Worm (Caenorhabditis elegans) whole organism, L2 larva: Measurements from ENCODE around the gene ccch-5.

Source experiments
- C34F6.9 ChIP-seq: fragments of 150-350 bp; optimal IDR thresholded peaks from 2 replicates; lab custom pipeline; 2014; ENCODE audit warnings: missing biosample characterization, missing genetic modification characterization
- F13H6.1 ChIP-seq: sonication (generic microtip); optimal IDR thresholded peaks from 2 replicates; lab custom pipeline; 2016; ENCODE audit warnings: missing genetic modification characterization, missing compliant biosample characterization
- R02D3.7 ChIP-seq: fragments of 150-350 bp; optimal IDR thresholded peaks from 2 replicates; lab custom pipeline; 2014; ENCODE audit warnings: missing biosample characterization, missing genetic modification characterization
- Y55F3AM.14 ChIP-seq: fragments of 200-800 bp; sonication (Bioruptor generic); optimal IDR thresholded peaks from 2 replicates; lab custom pipeline; 2018; ENCODE audit warnings: mild to moderate bottlenecking, missing genetic modification characterization, missing compliant biosample characterization
- ZK546.5 ChIP-seq: sonication (generic microtip); optimal IDR thresholded peaks from 2 replicates; lab custom pipeline; 2017; ENCODE audit warnings: missing biosample characterization, missing genetic modification characterization
- alr-1 ChIP-seq: fragments of 150-350 bp; optimal IDR thresholded peaks from 2 replicates; lab custom pipeline; 2014; ENCODE audit warnings: missing biosample characterization, missing genetic modification characterization
- aly-2 ChIP-seq: fragments of 150-350 bp; optimal IDR thresholded peaks from 2 replicates; lab custom pipeline; 2014; ENCODE audit warnings: missing biosample characterization, missing genetic modification characterization
- blmp-1 ChIP-seq: sonication (generic microtip); optimal IDR thresholded peaks from 2 replicates; lab custom pipeline; 2017; ENCODE audit warnings: missing genetic modification characterization, mild to moderate bottlenecking, missing compliant biosample characterization, antibody characterized with exemption, moderate library complexity; ENCODE audit not compliant: insufficient read depth
- ceh-82 ChIP-seq: fragments of 150-350 bp; optimal IDR thresholded peaks from 2 replicates; lab custom pipeline; 2014; ENCODE audit warnings: missing biosample characterization, missing genetic modification characterization
- crh-2 ChIP-seq: sonication (generic microtip); optimal IDR thresholded peaks from 2 replicates; lab custom pipeline; 2017; ENCODE audit warnings: missing biosample characterization, missing genetic modification characterization
- dmd-4 ChIP-seq: sonication (generic microtip); optimal IDR thresholded peaks from 2 replicates; lab custom pipeline; 2017; ENCODE audit warnings: missing biosample characterization, missing genetic modification characterization
- egl-27 ChIP-seq: sonication (generic microtip); optimal IDR thresholded peaks from 3 replicates; lab custom pipeline; 2017; ENCODE audit warnings: missing biosample characterization, missing genetic modification reagents, missing genetic modification characterization
- elt-3 ChIP-seq: sonication (generic microtip); optimal IDR thresholded peaks from 2 replicates; lab custom pipeline; 2017; ENCODE audit warnings: missing biosample characterization, missing genetic modification characterization
- fos-1 ChIP-seq: fragments of 150-350 bp; optimal IDR thresholded peaks from 2 replicates; lab custom pipeline; 2014; ENCODE audit warnings: missing biosample characterization, missing genetic modification characterization
- gmeb-1 ChIP-seq: fragments of 150-350 bp; optimal IDR thresholded peaks from 2 replicates; lab custom pipeline; 2014; ENCODE audit warnings: missing biosample characterization, missing genetic modification characterization
- lin-11 ChIP-seq: fragments of 150-350 bp; sonication (generic microtip); optimal IDR thresholded peaks from 2 replicates; lab custom pipeline; 2014; ENCODE audit warnings: missing biosample characterization, missing genetic modification characterization, inconsistent platforms, mixed read lengths
- lin-39 ChIP-seq: fragments of 150-350 bp; optimal IDR thresholded peaks from 2 replicates; lab custom pipeline; 2014; ENCODE audit warnings: missing biosample characterization, missing genetic modification reagents, missing genetic modification characterization
- mab-5 ChIP-seq: fragments of 150-350 bp; optimal IDR thresholded peaks from 2 replicates; lab custom pipeline; 2014; ENCODE audit warnings: missing biosample characterization, missing genetic modification characterization
- mbf-1 ChIP-seq: sonication (generic microtip); optimal IDR thresholded peaks from 2 replicates; lab custom pipeline; 2017; ENCODE audit warnings: missing biosample characterization, missing genetic modification characterization
- mdl-1 ChIP-seq, 2 experiments: fragments of 150-350 bp in 1 of 2; sonication (generic microtip) in 1 of 2; optimal IDR thresholded peaks; 2 replicates each; lab custom pipeline; 2017; ENCODE audit warnings: missing biosample characterization in 2 of 2, missing genetic modification characterization in 2 of 2
- nhr-11 ChIP-seq: fragments of 150-350 bp; optimal IDR thresholded peaks from 2 replicates; lab custom pipeline; 2014; ENCODE audit warnings: missing biosample characterization, missing genetic modification characterization
- nhr-12 ChIP-seq: fragments of 150-350 bp; optimal IDR thresholded peaks from 2 replicates; lab custom pipeline; 2014; ENCODE audit warnings: missing biosample characterization, missing genetic modification characterization
- nhr-129 ChIP-seq: fragments of 150-350 bp; optimal IDR thresholded peaks from 2 replicates; lab custom pipeline; 2014; ENCODE audit warnings: missing biosample characterization, missing genetic modification characterization
- nhr-21 ChIP-seq: fragments of 150-350 bp; optimal IDR thresholded peaks from 2 replicates; lab custom pipeline; 2014; ENCODE audit warnings: missing biosample characterization, missing genetic modification characterization
- nhr-237 ChIP-seq: fragments of 150-350 bp; optimal IDR thresholded peaks from 2 replicates; lab custom pipeline; 2014; ENCODE audit warnings: missing biosample characterization, missing genetic modification characterization
- nhr-25 ChIP-seq: fragments of 150-350 bp; sonication (generic microtip); optimal IDR thresholded peaks from 3 replicates; lab custom pipeline; 2014; ENCODE audit warnings: missing biosample characterization, missing genetic modification characterization
- nhr-6 ChIP-seq: fragments of 150-350 bp; optimal IDR thresholded peaks from 2 replicates; lab custom pipeline; 2014; ENCODE audit warnings: missing biosample characterization, missing genetic modification characterization
- nhr-77 ChIP-seq: fragments of 150-350 bp; optimal IDR thresholded peaks from 2 replicates; lab custom pipeline; 2014; ENCODE audit warnings: missing biosample characterization, missing genetic modification characterization
- sem-4 ChIP-seq: fragments of 150-350 bp; optimal IDR thresholded peaks from 2 replicates; lab custom pipeline; 2014; ENCODE audit warnings: missing biosample characterization, missing genetic modification reagents, missing genetic modification characterization
- skn-1 ChIP-seq: sonication (generic microtip); optimal IDR thresholded peaks from 2 replicates; lab custom pipeline; 2017; ENCODE audit warnings: missing biosample characterization, missing genetic modification characterization
- sma-3 ChIP-seq: sonication (generic microtip); optimal IDR thresholded peaks from 2 replicates; lab custom pipeline; 2016; ENCODE audit warnings: missing genetic modification reagents, missing genetic modification characterization, missing compliant biosample characterization
- sma-9 ChIP-seq, 2 experiments: fragments of 150-350 bp in 1 of 2; sonication (generic microtip) in 1 of 2; optimal IDR thresholded peaks; 2 replicates each; lab custom pipeline; 2014 to 2016; ENCODE audit warnings: missing genetic modification characterization in 2 of 2, mild to moderate bottlenecking in 1 of 2, missing biosample characterization in 1 of 2, missing compliant biosample characterization in 1 of 2, missing genetic modification reagents in 1 of 2, moderate library complexity in 1 of 2
- snpc-4 ChIP-seq: fragments of 150-350 bp; optimal IDR thresholded peaks from 2 replicates; lab custom pipeline; 2014; ENCODE audit warnings: missing biosample characterization, missing genetic modification characterization
- unc-39 ChIP-seq: fragments of 150-350 bp; optimal IDR thresholded peaks from 2 replicates; lab custom pipeline; 2014; ENCODE audit warnings: missing biosample characterization, missing genetic modification characterization
- unc-55 ChIP-seq: fragments of 150-350 bp; sonication (generic microtip); optimal IDR thresholded peaks from 3 replicates; lab custom pipeline; 2014; ENCODE audit warnings: missing biosample characterization, missing genetic modification reagents, missing genetic modification characterization
- ztf-1 ChIP-seq: fragments of 200-800 bp; sonication (Bioruptor generic); conservative IDR thresholded peaks from 2 replicates; pipeline ENCODE4 v1.3.6; 2022; ENCODE audit warnings: missing genetic modification characterization, missing compliant biosample characterization
- ztf-4 ChIP-seq: fragments of 150-350 bp; optimal IDR thresholded peaks from 2 replicates; lab custom pipeline; 2014; ENCODE audit warnings: missing biosample characterization, missing genetic modification characterization

The ccch-5 gene

DNA sequence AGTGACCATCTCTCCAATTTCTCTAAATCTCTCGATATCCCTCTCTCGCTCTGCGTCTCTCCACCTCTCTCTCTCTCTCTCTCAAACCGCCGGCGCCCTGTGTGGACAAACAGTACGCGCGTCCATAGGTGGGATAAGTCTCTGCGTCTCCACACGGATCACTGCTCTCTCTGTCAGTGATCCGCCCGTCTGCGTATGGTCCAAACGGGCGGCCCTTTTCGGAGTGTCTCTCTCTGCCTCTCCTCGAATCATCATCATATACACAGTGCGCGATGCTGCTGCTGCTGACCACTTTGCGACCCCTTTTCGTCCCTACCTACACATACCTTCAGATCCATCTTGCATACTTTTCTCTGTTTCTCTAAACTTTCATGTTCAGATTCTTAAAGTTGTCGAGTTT is 47.1 kb upstream of the ccch-5 start (continued):
- TF ChIP-seq Y55F3AM.14 (GFP tag; lab: Kevin White, UChicago) (no peak), unc-39 (tag; lab: Kevin White, UChicago) (no peak), ceh-82 (tag; lab: Kevin White, UChicago) (no peak), ztf-4 (tag; lab: Kevin White, UChicago) (no peak), blmp-1 (peak; percentile 4), aly-2 (tag; lab: Kevin White, UChicago) (no peak), nhr-6 (tag; lab: Kevin White, UChicago) (no peak), C34F6.9 (tag; lab: Kevin White, UChicago) (peak; percentile 30), nhr-11 (no peak), sma-9 (GFP tag; optimal IDR thresholded peaks at IDR 0.05; lab: Kevin White, UChicago) (peak; percentile 70), sma-9 (tag; optimal IDR thresholded peaks at IDR 0.05; lab: Kevin White, UChicago) (no peak), snpc-4 (tag; lab: Kevin White, UChicago) (no peak), nhr-25 (tag; lab: Kevin White, UChicago) (peak; percentile 64), alr-1 (no peak), F13H6.1 (tag; lab: Kevin White, UChicago) (peak; percentile 89), egl-27 (tag; lab: Kevin White, UChicago) (peak; percentile 64), lin-39 (tag; lab: Kevin White, UChicago) (no peak), nhr-21 (peak; percentile 77), nhr-12 (tag; lab: Kevin White, UChicago) (no peak), elt-3 (no peak), nhr-237 (tag; lab: Kevin White, UChicago) (no peak)

DNA sequence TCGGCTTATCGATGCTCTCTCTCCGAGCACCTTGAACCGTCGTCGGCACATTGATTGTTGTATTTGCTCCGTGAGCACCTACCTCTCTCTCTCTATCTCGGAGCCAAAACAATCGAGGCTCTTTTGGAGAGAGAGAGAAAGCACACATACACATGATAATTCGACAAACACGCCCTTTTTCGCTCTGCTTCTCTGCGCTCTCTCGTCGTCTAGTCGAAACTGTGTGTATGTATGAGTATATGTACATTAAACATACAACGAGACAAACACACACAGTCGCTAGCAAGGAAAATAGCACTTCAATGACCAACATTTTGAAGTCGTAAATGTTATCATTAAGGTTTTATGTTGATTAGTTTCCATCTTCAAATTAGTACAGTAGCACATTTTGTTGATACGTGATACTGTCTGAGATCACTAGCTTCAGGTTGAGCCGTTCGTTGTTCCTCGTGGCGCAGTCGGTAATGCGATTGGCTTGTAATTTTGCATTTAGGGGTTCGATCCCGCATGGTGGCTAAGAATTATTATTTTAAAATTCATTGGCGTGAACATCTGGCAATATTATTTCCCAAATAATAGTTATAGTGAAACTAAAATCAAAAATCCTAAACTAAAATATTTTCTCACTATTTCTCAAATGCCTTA is 44.4 kb upstream of the ccch-5 start:
- TF ChIP-seq nhr-237 (tag; lab: Kevin White, UChicago) (no peak), F13H6.1 (tag; lab: Kevin White, UChicago) (peak; percentile 91), fos-1 (tag; lab: Kevin White, UChicago) (peak; percentile 76), snpc-4 (tag; lab: Kevin White, UChicago) (no peak), sma-3 (GFP tag; lab: Kevin White, UChicago) (peak; percentile 60), lin-39 (tag; lab: Kevin White, UChicago) (no peak), unc-55 (GFP tag; lab: Kevin White, UChicago) (no peak), sma-9 (GFP tag; optimal IDR thresholded peaks at IDR 0.05; lab: Kevin White, UChicago) (peak; percentile 68), sma-9 (tag; optimal IDR thresholded peaks at IDR 0.05; lab: Kevin White, UChicago) (no peak), ceh-82 (tag; lab: Kevin White, UChicago) (no peak), crh-2 (peak; percentile 59), nhr-21 (no peak), nhr-11 (no peak), egl-27 (tag; lab: Kevin White, UChicago) (peak; percentile 44), gmeb-1 (tag; lab: Kevin White, UChicago) (peak; percentile 49), mdl-1 (tag; optimal IDR thresholded peaks at IDR 0.05; lab: Kevin White, UChicago) (no peak), nhr-129 (tag; lab: Kevin White, UChicago) (peak; percentile 96), nhr-25 (tag; lab: Kevin White, UChicago) (peak; percentile 3)

DNA sequence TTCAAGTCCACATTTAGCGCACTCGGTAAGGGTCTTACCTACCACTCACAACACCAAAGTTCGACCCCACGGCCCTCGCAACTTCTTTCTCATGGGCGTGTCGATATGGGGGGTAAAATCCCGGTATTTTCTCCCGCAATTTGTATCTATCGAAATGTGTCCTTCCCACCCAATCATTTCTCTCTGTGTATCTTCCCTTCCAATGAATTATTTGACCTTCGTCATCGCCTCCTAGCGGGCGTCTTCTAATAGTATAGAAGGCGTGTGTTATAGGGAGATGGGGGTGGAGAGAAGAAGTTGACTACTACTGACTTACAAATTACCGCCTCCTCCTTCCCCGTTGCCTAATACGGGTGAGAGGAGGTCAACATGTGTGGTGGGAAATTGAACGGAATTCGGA is 42.8 kb upstream of the ccch-5 start:
- no peak for TF ChIP-seq sem-4 (tag; lab: Kevin White, UChicago)
- no peak for TF ChIP-seq mab-5 (tag; lab: Kevin White, UChicago)
- peak; percentile 13 for TF ChIP-seq fos-1 (tag; lab: Kevin White, UChicago)
- no peak for TF ChIP-seq ZK546.5 (tag; lab: Kevin White, UChicago)
- no peak for TF ChIP-seq crh-2
- no peak for TF ChIP-seq nhr-77
- no peak for TF ChIP-seq nhr-21
- no peak for TF ChIP-seq ztf-1 (GFP tag; lab: Robert Waterston, UW)
- no peak for TF ChIP-seq R02D3.7 (tag; lab: Kevin White, UChicago)
- peak; percentile 26 for TF ChIP-seq sma-3 (GFP tag; lab: Kevin White, UChicago)
- no peak for TF ChIP-seq nhr-237 (tag; lab: Kevin White, UChicago)
- TF ChIP-seq dmd-4 (tag; lab: Kevin White, UChicago) = no peak
- TF ChIP-seq mdl-1 (tag; optimal IDR thresholded peaks at IDR 0.05; lab: Kevin White, UChicago) = no peak
- no peak for TF ChIP-seq elt-3
- no peak for TF ChIP-seq sma-9 (GFP tag; optimal IDR thresholded peaks at IDR 0.05; lab: Kevin White, UChicago)
- no peak for TF ChIP-seq sma-9 (tag; optimal IDR thresholded peaks at IDR 0.05; lab: Kevin White, UChicago)
- no peak for TF ChIP-seq aly-2 (tag; lab: Kevin White, UChicago)
- peak; percentile 69 for TF ChIP-seq nhr-25 (tag; lab: Kevin White, UChicago)
- TF ChIP-seq Y55F3AM.14 (GFP tag; lab: Kevin White, UChicago) = no peak
- no peak for TF ChIP-seq mbf-1 (tag; lab: Kevin White, UChicago)
- no peak for TF ChIP-seq nhr-6 (tag; lab: Kevin White, UChicago)
- TF ChIP-seq blmp-1 = no peak
- TF ChIP-seq nhr-129 (tag; lab: Kevin White, UChicago) = peak; percentile 75
- TF ChIP-seq skn-1 (tag; lab: Kevin White, UChicago) = no peak
- no peak for TF ChIP-seq egl-27 (tag; lab: Kevin White, UChicago)
- TF ChIP-seq ztf-4 (tag; lab: Kevin White, UChicago) = no peak
- no peak for TF ChIP-seq unc-55 (GFP tag; lab: Kevin White, UChicago)
- no peak for TF ChIP-seq ceh-82 (tag; lab: Kevin White, UChicago)
- no peak for TF ChIP-seq lin-11
